Worm (Caenorhabditis elegans) whole organism, L3 larva: ENCODE measurements around the gene Y41D4A.4.

ENCODE experiments used
- R02D3.7 ChIP-seq: fragments of 150-350 bp; optimal IDR thresholded peaks from 2 replicates; lab custom pipeline; 2014; ENCODE audit warnings: missing biosample characterization, missing genetic modification characterization
- ZK546.5 ChIP-seq: sonication (generic microtip); optimal IDR thresholded peaks from 2 replicates; lab custom pipeline; 2017; ENCODE audit warnings: missing biosample characterization, missing genetic modification characterization
- aly-2 ChIP-seq: fragments of 150-350 bp; optimal IDR thresholded peaks from 2 replicates; lab custom pipeline; 2014; ENCODE audit warnings: missing biosample characterization, missing genetic modification characterization
- ama-1 ChIP-seq: fragments of 150-350 bp; optimal IDR thresholded peaks from 2 replicates; lab custom pipeline; 2018
- ceh-28 ChIP-seq: fragments of 150-350 bp; optimal IDR thresholded peaks from 2 replicates; lab custom pipeline; 2014; ENCODE audit warnings: missing biosample characterization, missing genetic modification reagents, missing genetic modification characterization
- ceh-82 ChIP-seq: fragments of 150-350 bp; optimal IDR thresholded peaks from 2 replicates; lab custom pipeline; 2014; ENCODE audit warnings: missing biosample characterization, missing genetic modification characterization
- egl-27 ChIP-seq: sonication (generic microtip); optimal IDR thresholded peaks from 4 replicates; lab custom pipeline; 2017; ENCODE audit warnings: missing biosample characterization, missing genetic modification reagents, missing genetic modification characterization
- egl-5 ChIP-seq: fragments of 150-350 bp; optimal IDR thresholded peaks from 2 replicates; lab custom pipeline; 2017; ENCODE audit warnings: missing biosample characterization, missing genetic modification reagents, missing genetic modification characterization, inconsistent platforms
- elt-1 ChIP-seq: fragments of 150-350 bp; optimal IDR thresholded peaks from 2 replicates; lab custom pipeline; 2014; ENCODE audit warnings: missing biosample characterization, missing genetic modification characterization
- elt-2 ChIP-seq: sonication (generic microtip); optimal IDR thresholded peaks from 2 replicates; lab custom pipeline; 2016; ENCODE audit warnings: missing genetic modification reagents, mild to moderate bottlenecking, missing genetic modification characterization, missing compliant biosample characterization
- fkh-10 ChIP-seq: sonication (generic microtip); optimal IDR thresholded peaks from 2 replicates; lab custom pipeline; 2017; ENCODE audit warnings: missing biosample characterization, missing genetic modification reagents, missing genetic modification characterization
- fos-1 ChIP-seq: fragments of 150-350 bp; optimal IDR thresholded peaks from 2 replicates; lab custom pipeline; 2014; ENCODE audit warnings: missing biosample characterization, missing genetic modification characterization
- hmg-11 ChIP-seq: sonication (generic microtip); optimal IDR thresholded peaks from 2 replicates; lab custom pipeline; 2016; ENCODE audit warnings: missing genetic modification characterization, missing compliant biosample characterization
- jun-1 ChIP-seq: fragments of 150-350 bp; optimal IDR thresholded peaks from 2 replicates; lab custom pipeline; 2014; ENCODE audit warnings: missing biosample characterization, missing genetic modification reagents, missing genetic modification characterization
- lin-15B ChIP-seq: fragments of 150-350 bp; optimal IDR thresholded peaks from 2 replicates; lab custom pipeline; 2014; ENCODE audit warnings: missing biosample characterization, missing genetic modification characterization
- lin-39 ChIP-seq: fragments of 150-350 bp; optimal IDR thresholded peaks from 2 replicates; lab custom pipeline; 2018; ENCODE audit warnings: missing biosample characterization, missing genetic modification reagents, missing genetic modification characterization
- mdl-1 ChIP-seq: fragments of 150-350 bp; optimal IDR thresholded peaks from 2 replicates; lab custom pipeline; 2014; ENCODE audit warnings: missing biosample characterization, missing genetic modification characterization
- mml-1 ChIP-seq: fragments of 150-350 bp; sonication (generic microtip); optimal IDR thresholded peaks from 3 replicates; lab custom pipeline; 2014; ENCODE audit warnings: missing biosample characterization, missing genetic modification characterization
- nfya-1 ChIP-seq: sonication (generic microtip); optimal IDR thresholded peaks from 2 replicates; lab custom pipeline; 2017; ENCODE audit warnings: missing genetic modification characterization, mild to moderate bottlenecking, missing compliant biosample characterization, antibody characterized with exemption, moderate library complexity; ENCODE audit not compliant: insufficient read depth
- nhr-23 ChIP-seq: fragments of 150-350 bp; optimal IDR thresholded peaks from 2 replicates; lab custom pipeline; 2014; ENCODE audit warnings: missing biosample characterization, missing genetic modification reagents, missing genetic modification characterization
- nhr-25 ChIP-seq: sonication (generic microtip); optimal IDR thresholded peaks from 2 replicates; lab custom pipeline; 2017; ENCODE audit warnings: missing biosample characterization, missing genetic modification characterization
- nhr-43 ChIP-seq: sonication (generic microtip); optimal IDR thresholded peaks from 2 replicates; lab custom pipeline; 2016; ENCODE audit warnings: mild to moderate bottlenecking, missing genetic modification characterization, missing compliant biosample characterization; ENCODE audit not compliant: poor library complexity, severe bottlenecking
- nhr-67 ChIP-seq: fragments of 150-350 bp; optimal IDR thresholded peaks from 2 replicates; lab custom pipeline; 2014; ENCODE audit warnings: missing biosample characterization, missing genetic modification characterization
- nhr-77 ChIP-seq: fragments of 150-350 bp; optimal IDR thresholded peaks from 2 replicates; lab custom pipeline; 2014; ENCODE audit warnings: missing biosample characterization, missing genetic modification characterization
- pha-4 ChIP-seq: fragments of 150-350 bp; optimal IDR thresholded peaks from 2 replicates; lab custom pipeline; 2014; ENCODE audit warnings: missing biosample characterization, missing genetic modification reagents, missing genetic modification characterization
- pqm-1 ChIP-seq: fragments of 150-350 bp; optimal IDR thresholded peaks from 2 replicates; lab custom pipeline; 2017; ENCODE audit warnings: missing biosample characterization, missing genetic modification characterization, inconsistent platforms
- sea-2 ChIP-seq: fragments of 150-350 bp; sonication (generic microtip); optimal IDR thresholded peaks from 4 replicates; lab custom pipeline; 2014; ENCODE audit warnings: missing biosample characterization, missing genetic modification reagents, missing genetic modification characterization
- snpc-4 ChIP-seq: fragments of 150-350 bp; optimal IDR thresholded peaks from 2 replicates; lab custom pipeline; 2014; ENCODE audit warnings: missing biosample characterization, missing genetic modification characterization
- unc-39 ChIP-seq: sonication (generic microtip); optimal IDR thresholded peaks from 4 replicates; lab custom pipeline; 2017; ENCODE audit warnings: missing biosample characterization, missing genetic modification characterization
- unc-62 ChIP-seq: fragments of 150-350 bp; sonication (generic microtip); optimal IDR thresholded peaks from 4 replicates; lab custom pipeline; 2014; ENCODE audit warnings: missing biosample characterization, missing genetic modification reagents, missing genetic modification characterization
- zag-1 ChIP-seq: fragments of 150-350 bp; optimal IDR thresholded peaks from 2 replicates; lab custom pipeline; 2014; ENCODE audit warnings: missing biosample characterization, missing genetic modification characterization
- ztf-11 ChIP-seq: fragments of 150-350 bp; optimal IDR thresholded peaks from 2 replicates; lab custom pipeline; 2014; ENCODE audit warnings: missing biosample characterization, missing genetic modification characterization

Y41D4A.4 gene

DNA sequence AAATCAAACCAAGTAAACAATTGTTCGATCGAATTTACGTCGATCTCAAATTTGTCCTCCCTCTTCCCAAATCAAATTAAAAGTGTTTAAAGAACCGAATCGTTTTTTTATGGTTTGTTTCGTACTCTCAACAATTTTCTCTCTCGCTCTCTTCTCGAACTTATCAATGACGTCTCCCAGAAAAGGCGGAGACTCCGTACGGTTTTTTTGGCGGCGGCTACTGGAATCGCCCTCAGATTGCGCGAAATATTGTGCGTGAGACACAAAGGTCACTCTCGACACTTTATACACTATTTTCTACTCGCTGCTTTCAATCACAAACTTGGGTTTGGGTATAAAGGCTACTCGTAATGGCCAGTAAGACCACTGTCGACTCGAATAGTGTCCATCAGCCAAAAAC is 25.3 kb upstream of the Y41D4A.4 start, which contains the start of gene epic-2:
Gene epic-2, plus strand, starts transcription at position 317 of the 400 bp plus-strand sequence.
- TF ChIP-seq sea-2 (no peak), pha-4 (tag; lab: Kevin White, UChicago) (no peak), fos-1 (no peak), ceh-28 (tag; lab: Kevin White, UChicago) (no peak), aly-2 (no peak), hmg-11 (tag; lab: Kevin White, UChicago) (no peak), ama-1 (no peak), ZK546.5 (tag; lab: Kevin White, UChicago) (no peak), pqm-1 (tag; lab: Kevin White, UChicago) (no peak), elt-2 (tag; lab: Kevin White, UChicago) (no peak), ceh-82 (tag; lab: Kevin White, UChicago) (no peak), nhr-77 (no peak), snpc-4 (tag; lab: Kevin White, UChicago) (no peak), nhr-67 (tag; lab: Kevin White, UChicago) (no peak), fkh-10 (GFP tag; lab: Kevin White, UChicago) (no peak), lin-15B (tag; lab: Kevin White, UChicago) (no peak)

DNA sequence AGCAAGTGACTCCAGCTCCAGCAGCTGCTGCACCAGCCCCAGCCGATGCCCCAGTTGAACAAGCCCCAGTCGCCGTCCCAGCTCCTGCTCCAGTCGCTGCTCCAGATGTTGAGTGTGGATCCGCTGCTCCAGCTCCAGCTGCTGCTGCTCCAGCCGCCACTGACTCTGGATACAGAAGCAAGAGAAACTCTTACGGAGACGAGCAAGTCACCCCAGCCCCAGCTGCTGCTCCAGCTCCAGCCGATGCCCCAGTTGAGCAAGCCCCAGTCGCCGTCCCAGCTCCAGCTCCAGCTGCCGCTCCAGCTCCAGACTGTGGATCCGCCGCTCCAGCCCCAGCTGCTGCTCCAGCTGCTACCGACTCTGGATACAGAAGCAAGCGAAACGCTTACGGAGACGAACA is 24.2 kb upstream of the Y41D4A.4 start:
- TF ChIP-seq jun-1 (tag; lab: Kevin White, UChicago) = no peak
- TF ChIP-seq ama-1 = no peak
- no peak for TF ChIP-seq elt-1 (tag; lab: Kevin White, UChicago)
- no peak for TF ChIP-seq nhr-67 (tag; lab: Kevin White, UChicago)
- TF ChIP-seq ztf-11 (tag; lab: Kevin White, UChicago) = no peak
- TF ChIP-seq hmg-11 (tag; lab: Kevin White, UChicago) = no peak
- TF ChIP-seq pha-4 (tag; lab: Kevin White, UChicago) = no peak
- no peak for TF ChIP-seq R02D3.7
- no peak for TF ChIP-seq mdl-1 (tag; lab: Kevin White, UChicago)
- no peak for TF ChIP-seq lin-39 (tag; lab: Kevin White, UChicago)
- TF ChIP-seq mml-1 (tag; lab: Kevin White, UChicago) = no peak
- no peak for TF ChIP-seq aly-2
- no peak for TF ChIP-seq fkh-10 (GFP tag; lab: Kevin White, UChicago)
- TF ChIP-seq fos-1 = no peak
- no peak for TF ChIP-seq unc-62 (GFP tag; lab: Kevin White, UChicago)

DNA sequence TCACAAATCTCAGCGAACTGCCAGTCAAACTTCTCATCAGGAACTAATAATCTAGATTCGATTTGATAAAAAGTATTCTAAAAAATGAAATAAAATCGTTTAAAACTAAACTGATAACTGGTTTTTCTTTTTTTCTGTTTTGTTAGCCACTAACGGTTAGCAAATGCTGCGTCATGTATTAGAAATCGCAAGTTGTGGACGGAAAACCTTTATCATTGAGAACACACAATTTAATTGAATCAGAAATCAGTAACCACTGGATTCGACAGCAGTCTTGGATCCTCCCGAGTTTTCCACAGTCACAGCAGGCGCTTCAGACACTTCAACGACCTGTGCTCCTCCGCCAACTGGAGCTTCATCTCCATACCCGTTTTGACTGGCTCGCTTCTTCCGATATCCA is 22.8 kb upstream of the Y41D4A.4 start:
- TF ChIP-seq ama-1 (peak; percentile 4), nhr-25 (peak; percentile 25), egl-5 (tag; lab: Kevin White, UChicago) (no peak), nhr-23 (tag; lab: Kevin White, UChicago) (no peak), pqm-1 (tag; lab: Kevin White, UChicago) (no peak), nhr-43 (tag; lab: Kevin White, UChicago) (peak; percentile 23)

DNA sequence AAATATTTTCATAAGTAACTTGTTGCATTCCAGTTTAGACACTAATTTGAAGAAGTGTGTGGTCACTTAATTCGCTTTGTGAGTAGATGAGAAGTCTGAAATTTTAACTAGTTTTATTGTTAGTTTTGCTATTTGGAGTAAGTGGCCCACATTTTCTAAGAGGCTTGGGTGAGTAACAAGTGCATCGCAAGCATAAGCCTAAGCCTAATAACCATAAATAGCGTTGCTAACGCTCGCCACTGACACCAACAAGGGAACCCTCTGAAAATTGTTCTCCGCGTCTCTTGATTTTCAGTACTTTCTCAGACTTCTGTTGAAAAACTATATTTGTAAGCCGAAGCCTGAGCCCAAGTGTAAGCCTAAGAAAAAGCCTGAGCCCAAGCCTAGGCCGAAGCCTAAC is 21.5 kb upstream of the Y41D4A.4 start, which contains the start of gene epic-3:
Gene epic-3, minus strand, starts transcription at position 101 of the 400 bp plus-strand sequence.
- TF ChIP-seq nfya-1 (tag; lab: Kevin White, UChicago) (no peak), fkh-10 (GFP tag; lab: Kevin White, UChicago) (no peak), ztf-11 (tag; lab: Kevin White, UChicago) (no peak), mdl-1 (tag; lab: Kevin White, UChicago) (no peak), hmg-11 (tag; lab: Kevin White, UChicago) (no peak), zag-1 (tag; lab: Kevin White, UChicago) (no peak), nhr-23 (tag; lab: Kevin White, UChicago) (no peak)

DNA sequence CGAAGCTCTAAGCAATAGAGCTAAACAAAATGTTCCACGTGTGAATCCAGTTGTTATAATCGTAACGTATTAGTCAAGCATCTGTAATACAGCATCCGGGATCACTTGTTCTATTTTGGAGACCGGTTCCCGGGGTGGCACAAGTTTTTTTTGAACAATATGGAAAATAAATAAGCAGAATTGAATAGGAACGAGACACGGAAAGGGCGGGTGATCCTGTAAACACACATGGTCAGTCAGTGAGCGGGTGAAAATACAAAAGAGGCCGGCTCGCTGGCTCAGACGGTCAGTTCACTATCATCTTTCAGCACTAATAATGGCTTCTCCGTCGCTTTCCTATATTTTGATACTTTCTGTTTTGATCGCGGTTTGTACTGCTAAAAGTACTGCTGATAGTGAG is 19.9 kb upstream of the Y41D4A.4 start, which contains the start of gene K08D12.8:
Gene K08D12.8, plus strand, starts transcription at position 301 of the 400 bp plus-strand sequence.
- TF ChIP-seq nhr-23 (tag; lab: Kevin White, UChicago) (no peak), ztf-11 (tag; lab: Kevin White, UChicago) (no peak), nhr-77 (no peak), unc-39 (tag; lab: Kevin White, UChicago) (no peak), nhr-67 (tag; lab: Kevin White, UChicago) (no peak), egl-27 (no peak), pqm-1 (tag; lab: Kevin White, UChicago) (no peak), zag-1 (tag; lab: Kevin White, UChicago) (no peak)
